Worm (Caenorhabditis elegans) whole organism, dauer: ENCODE data around the gene srh-45.
"Not testable (repeated sequence)": the region's sequence is repeated elsewhere in the genome, so short reads cannot be mapped to it uniquely, and the experiment has no call there.

Experiments
- unc-62 ChIP-seq: sonication (generic microtip); optimal IDR thresholded peaks from 2 replicates; lab custom pipeline; 2017; ENCODE audit warnings: missing biosample characterization, missing genetic modification reagents, missing genetic modification characterization

srh-45 gene

ce11 chrV:11320860-11321259 lies 16.1 kb upstream of the srh-45 start:
- TF ChIP-seq unc-62 = no peak

- no peak for TF ChIP-seq unc-62
Observed at ce11 chrV:11316801-11317200, 12.0 kb upstream of the srh-45 start, which contains the start of gene cutl-18. TSS of gene cutl-18 (minus strand) at chrV:11316901.

- no peak for TF ChIP-seq unc-62
Observed at ce11 chrV:11314025-11314880, 9.5 kb upstream of the srh-45 start.

ce11 chrV:11312904-11313303 lies 8.1 kb upstream of the srh-45 start:
- no peak for TF ChIP-seq unc-62

ce11 chrV:11311013-11311472 lies 6.3 kb upstream of the srh-45 start, which contains the start of gene T03F7.7:
TSS of gene T03F7.7 (plus strand) at chrV:11311422.
- no peak for TF ChIP-seq unc-62

- TF ChIP-seq unc-62 = no peak
Observed at ce11 chrV:11308915-11309314, 4.1 kb upstream of the srh-45 start.

ce11 chrV:11308346-11308745 lies 3.6 kb upstream of the srh-45 start, which contains the start of gene snf-11:
TSS of gene snf-11 (minus strand) at chrV:11308446.
- TF ChIP-seq unc-62 = no peak

ce11 chrV:11307781-11308180 lies 3.0 kb upstream of the srh-45 start:
- no peak for TF ChIP-seq unc-62

- no peak for TF ChIP-seq unc-62
Observed at ce11 chrV:11304200-11304599, 579 bp downstream of the srh-45 start.

- no peak for TF ChIP-seq unc-62
Observed at ce11 chrV:11302698-11303097, 2.1 kb downstream of the srh-45 start, which contains the start of gene srh-46. TSS of gene srh-46 (minus strand) at chrV:11302886.

ce11 chrV:11300539-11300938 lies 4.2 kb downstream of the srh-45 start, which contains the start of gene srh-47:
TSS of gene srh-47 (minus strand) at chrV:11300639.
- no peak for TF ChIP-seq unc-62

- no peak for TF ChIP-seq unc-62
Observed at ce11 chrV:11299406-11299805, 5.4 kb downstream of the srh-45 start.

ce11 chrV:11298632-11299031 lies 6.1 kb downstream of the srh-45 start, which contains the start of gene T03F7.5:
TSS of gene T03F7.5 (minus strand) at chrV:11298732.
- no peak for TF ChIP-seq unc-62

- no peak for TF ChIP-seq unc-62
Observed at ce11 chrV:11294393-11294792, 10.4 kb downstream of the srh-45 start, which contains the start of gene T03F7.6. TSS of gene T03F7.6 (plus strand) at chrV:11294693.

- no peak for TF ChIP-seq unc-62
Observed at ce11 chrV:11292682-11293081, 12.1 kb downstream of the srh-45 start.

ce11 chrV:11290888-11291287 lies 13.9 kb downstream of the srh-45 start, which contains the start of gene C03E10.1:
TSS of gene C03E10.1 (plus strand) at chrV:11291188.
- TF ChIP-seq unc-62 = no peak

- TF ChIP-seq unc-62 = not testable (repeated sequence)
Observed at ce11 chrV:11286114-11286513, 18.7 kb downstream of the srh-45 start, which contains the start of gene C03E10.3. TSS of gene C03E10.3 (plus strand) at chrV:11286414.

ce11 chrV:11282272-11282671 lies 22.5 kb downstream of the srh-45 start, which contains the start of gene gly-20:
TSS of gene gly-20 (plus strand) at chrV:11282572.
- no peak for TF ChIP-seq unc-62
